Fruit fly (Drosophila melanogaster): Measurements from ENCODE around the gene CG12746.
A peak's percentile ranks its signal among the peaks of the same experiment; 100 is the strongest.

The CG12746 gene

DNA sequence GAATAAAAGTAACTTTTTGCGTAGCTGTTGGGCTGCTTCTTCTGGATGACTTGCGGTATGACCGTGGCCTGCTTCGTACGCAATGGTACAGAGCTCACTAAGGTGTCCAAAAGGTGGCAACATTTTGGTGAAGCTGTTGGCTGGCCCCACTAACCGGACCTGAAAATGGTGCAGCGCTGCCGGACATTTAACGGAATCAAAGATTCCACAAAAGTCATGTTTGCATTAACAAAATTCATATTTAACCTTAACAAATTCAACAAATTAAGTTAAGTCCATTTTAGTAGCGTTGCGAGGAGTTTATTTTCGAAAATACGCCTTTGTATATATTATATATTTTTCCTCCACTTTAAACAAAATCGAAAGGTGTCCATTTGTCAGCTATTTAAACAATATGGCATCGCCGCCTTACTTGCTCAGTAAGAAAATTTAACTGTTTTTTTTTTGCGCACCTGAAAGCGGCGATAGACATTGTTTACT, 36.4 kb downstream of the CG12746 start, which contains the start of the genes kra and SecS (continued):
- TF ChIP-seq dmrt11E (tag; optimal IDR thresholded peaks at IDR 0.05), result peak; percentile 56
- no peak for TF ChIP-seq Eip74EF (GFP tag; optimal IDR thresholded peaks at IDR 0.05)
- no peak for TF ChIP-seq fu2 (GFP tag; optimal IDR thresholded peaks at IDR 0.05)
- TF ChIP-seq Gug (GFP tag; IDR thresholded peaks at IDR 0.05), result peak; percentile 25; the same call in 1 of the 4 replicates
- no peak for TF ChIP-seq Atf3 (GFP tag; optimal IDR thresholded peaks at IDR 0.05)
- TF ChIP-seq CTCF (GFP tag; optimal IDR thresholded peaks at IDR 0.05), result peak; percentile 60
- no peak for TF ChIP-seq CG31388 (GFP tag; optimal IDR thresholded peaks at IDR 0.05)
- peak; percentile 20 for TF ChIP-seq ash1 (GFP tag; optimal IDR thresholded peaks at IDR 0.05)
- no peak for TF ChIP-seq cwo (GFP tag; optimal IDR thresholded peaks at IDR 0.05)
- peak; percentile 66 for TF ChIP-seq maf-S (GFP tag; optimal IDR thresholded peaks at IDR 0.05)
- no peak for TF ChIP-seq H2.0 (GFP tag; IDR thresholded peaks at IDR 0.05)
- TF ChIP-seq bsh (GFP tag; optimal IDR thresholded peaks at IDR 0.05), result peak in 1 of 2 experiments; percentile 53
- peak; percentile 86 for TF ChIP-seq CG4617 (GFP tag; optimal IDR thresholded peaks at IDR 0.05; ENCODE audit: borderline replicate concordance)
- no peak for TF ChIP-seq kay (GFP tag; optimal IDR thresholded peaks at IDR 0.05)
- peak; percentile 27 for TF ChIP-seq CG12071 (GFP tag; optimal IDR thresholded peaks at IDR 0.05)
- no peak for TF ChIP-seq CG4707 (GFP tag; optimal IDR thresholded peaks at IDR 0.05)
- peak; percentile 86 for TF ChIP-seq stwl (tag; optimal IDR thresholded peaks at IDR 0.05)
- TF ChIP-seq cas (GFP tag; IDR thresholded peaks at IDR 0.05), result no peak
- TF ChIP-seq CG8281 (tag; optimal IDR thresholded peaks at IDR 0.05), result no peak
- TF ChIP-seq Doc2 (GFP tag; IDR thresholded peaks at IDR 0.05), result no peak
- no peak for TF ChIP-seq MBD-R2 (GFP tag; IDR thresholded peaks at IDR 0.05)
- TF ChIP-seq aop (GFP tag; IDR thresholded peaks at IDR 0.05), result no peak
- TF ChIP-seq crol (GFP tag; IDR thresholded peaks at IDR 0.05), result no peak
- no peak for TF ChIP-seq CG8359 (GFP tag; optimal IDR thresholded peaks at IDR 0.05; ENCODE audit: borderline replicate concordance)
- no peak for TF ChIP-seq Poxn (GFP tag; IDR thresholded peaks at IDR 0.05)
- TF ChIP-seq CG1233 (GFP tag; optimal IDR thresholded peaks at IDR 0.05), result peak; percentile 36
- peak; percentile 91 for TF ChIP-seq CG12659 (GFP tag; optimal IDR thresholded peaks at IDR 0.05)
- peak; percentile 9 for TF ChIP-seq mirr (GFP tag; optimal IDR thresholded peaks at IDR 0.05)
- TF ChIP-seq zen (tag; optimal IDR thresholded peaks at IDR 0.05), result peak; percentile 12
- no peak for TF ChIP-seq CG10321 (GFP tag; IDR thresholded peaks at IDR 0.05)
- TF ChIP-seq CG10462 (GFP tag; optimal IDR thresholded peaks at IDR 0.05), result peak; percentile 26
- TF ChIP-seq tup (GFP tag; optimal IDR thresholded peaks at IDR 0.05), result peak; percentile 56
- peak; percentile 31 for TF ChIP-seq CG1529 (GFP tag; optimal IDR thresholded peaks at IDR 0.05)
- peak; percentile 47 for TF ChIP-seq pho (GFP tag; optimal IDR thresholded peaks at IDR 0.05)
- no peak for TF ChIP-seq Dbx (GFP tag; IDR thresholded peaks at IDR 0.05)
- peak; percentile 33 for TF ChIP-seq BtbVII (GFP tag; optimal IDR thresholded peaks at IDR 0.05)
- no peak for TF ChIP-seq ab (GFP tag; optimal IDR thresholded peaks at IDR 0.05)
- no peak for TF ChIP-seq p53 (GFP tag; optimal IDR thresholded peaks at IDR 0.05)
- TF ChIP-seq Dip2 (GFP tag; IDR thresholded peaks at IDR 0.05), result no peak
- no peak for TF ChIP-seq CG4360 (GFP tag; IDR thresholded peaks at IDR 0.05)
- no peak for TF ChIP-seq CG6683 (GFP tag; optimal IDR thresholded peaks at IDR 0.05)
- peak; percentile 22 for TF ChIP-seq Ssrp (tag; optimal IDR thresholded peaks at IDR 0.05)
- peak; percentile 40 for TF ChIP-seq NC2β (GFP tag; optimal IDR thresholded peaks at IDR 0.05)
- no peak for TF ChIP-seq CG11695 (GFP tag; IDR thresholded peaks at IDR 0.05)
- peak; percentile 93 for TF ChIP-seq pzg (GFP tag; optimal IDR thresholded peaks at IDR 0.05)
- TF ChIP-seq HLH54F (GFP tag; optimal IDR thresholded peaks at IDR 0.05), result peak; percentile 53
- TF ChIP-seq B-H1 (GFP tag; IDR thresholded peaks at IDR 0.05), result no peak
- no peak for TF ChIP-seq Scr (GFP tag; IDR thresholded peaks at IDR 0.05; ENCODE audit: partially characterized antibody)
- peak; percentile 79 for TF ChIP-seq CoRest (tag; optimal IDR thresholded peaks at IDR 0.05)
- TF ChIP-seq ewg (GFP tag; optimal IDR thresholded peaks at IDR 0.05), result peak; percentile 67
- TF ChIP-seq CG31224 (GFP tag; IDR thresholded peaks at IDR 0.05), result no peak

Measured in whole organism, embryonic.